Worm (Caenorhabditis elegans): ENCODE results near the gene lin-26.

Gene lin-26

DNA sequence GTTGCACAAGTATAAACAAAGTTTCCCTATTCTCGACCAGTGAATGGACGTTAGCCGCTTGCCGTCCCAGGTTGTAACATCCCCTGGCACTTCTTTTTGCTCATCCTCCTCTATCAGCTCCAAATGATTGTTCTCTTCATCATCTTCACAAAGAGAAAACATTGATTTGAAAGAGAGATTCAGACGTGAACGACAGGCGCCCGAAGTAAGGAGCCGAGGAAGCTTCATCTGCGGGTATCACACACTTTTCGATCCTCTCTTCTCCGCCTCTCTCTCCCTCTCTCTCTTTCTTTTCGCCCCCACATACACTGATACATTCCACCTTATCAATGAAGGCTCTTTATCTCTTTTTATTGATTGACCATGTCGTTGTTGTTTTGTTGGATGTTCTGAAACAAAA, 40.8 kb downstream of the lin-26 start:
- TF ChIP-seq unc-62 (GFP tag; optimal IDR thresholded peaks at IDR 0.05) = peak; percentile 49
- no peak for TF ChIP-seq ham-2 (GFP tag; optimal IDR thresholded peaks at IDR 0.05)
- peak; percentile 81 for TF ChIP-seq unc-120 (tag; optimal IDR thresholded peaks at IDR 0.05; ENCODE audit: poor library complexity, severe bottlenecking)
- TF ChIP-seq sem-2 (GFP tag; optimal IDR thresholded peaks at IDR 0.05) = no peak
- peak; percentile 90 for TF ChIP-seq hlh-1 (tag; optimal IDR thresholded peaks at IDR 0.05)

DNA sequence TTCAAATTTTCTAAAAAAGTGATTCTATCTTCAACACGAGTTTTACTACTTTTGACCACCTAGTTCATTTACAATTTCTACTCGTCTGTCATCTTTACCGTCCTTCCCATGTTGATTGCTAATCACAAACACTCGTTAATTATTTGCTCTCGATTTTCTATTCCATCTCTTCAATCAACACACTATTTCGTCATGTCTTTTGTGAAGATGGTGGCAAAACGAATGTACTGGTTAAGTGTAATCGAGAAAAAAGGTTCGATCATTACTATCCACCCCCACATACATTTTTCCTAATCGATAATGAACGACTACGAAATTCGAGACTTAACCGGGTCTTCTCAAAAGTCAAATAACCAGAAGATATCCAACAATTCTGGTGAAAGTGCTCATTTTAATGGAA, 42.6 kb downstream of the lin-26 start, which contains the start of gene cpna-2:
TSS of gene cpna-2 (plus strand) at position 301 of the 400 bp plus-strand sequence.
- TF ChIP-seq elt-1 (tag; optimal IDR thresholded peaks at IDR 0.05; ENCODE audit: borderline replicate concordance, insufficient read depth) (no peak), nhr-237 (tag; optimal IDR thresholded peaks at IDR 0.05) (no peak), ceh-39 (tag; optimal IDR thresholded peaks at IDR 0.05) (no peak), pha-4 (tag; optimal IDR thresholded peaks at IDR 0.05) (no peak), unc-120 (tag; optimal IDR thresholded peaks at IDR 0.05; ENCODE audit: poor library complexity, severe bottlenecking) (no peak), blmp-1 (tag; optimal IDR thresholded peaks at IDR 0.05) (no peak), flh-1 (GFP tag; optimal IDR thresholded peaks at IDR 0.05) (no peak), sem-2 (GFP tag; optimal IDR thresholded peaks at IDR 0.05) (no peak), lsy-2 (tag; optimal IDR thresholded peaks at IDR 0.05) (no peak), mab-5 (tag; optimal IDR thresholded peaks at IDR 0.05) (no peak), unc-39 (tag; optimal IDR thresholded peaks at IDR 0.05) (no peak), cnd-1 (tag; optimal IDR thresholded peaks at IDR 0.05) (no peak), hlh-1 (tag; optimal IDR thresholded peaks at IDR 0.05) (no peak), nhr-76 (tag; optimal IDR thresholded peaks at IDR 0.05) (no peak), sptf-1 (tag; optimal IDR thresholded peaks at IDR 0.05) (no peak), lin-32 (GFP tag; optimal IDR thresholded peaks at IDR 0.05) (no peak)
